Worm (Caenorhabditis elegans) whole organism, L3 larva: Measurements from ENCODE around the gene gst-39.

Source experiments
- R02D3.7 ChIP-seq: fragments of 150-350 bp; optimal IDR thresholded peaks from 2 replicates; lab custom pipeline; 2014; ENCODE audit warnings: missing biosample characterization, missing genetic modification characterization
- ZK546.5 ChIP-seq: sonication (generic microtip); optimal IDR thresholded peaks from 2 replicates; lab custom pipeline; 2017; ENCODE audit warnings: missing biosample characterization, missing genetic modification characterization
- ama-1 ChIP-seq: fragments of 150-350 bp; optimal IDR thresholded peaks from 2 replicates; lab custom pipeline; 2018
- ceh-16 ChIP-seq: sonication (generic microtip); optimal IDR thresholded peaks from 2 replicates; lab custom pipeline; 2017; ENCODE audit warnings: missing biosample characterization, missing genetic modification characterization
- ceh-28 ChIP-seq: fragments of 150-350 bp; optimal IDR thresholded peaks from 2 replicates; lab custom pipeline; 2014; ENCODE audit warnings: missing biosample characterization, missing genetic modification reagents, missing genetic modification characterization
- ceh-82 ChIP-seq: fragments of 150-350 bp; optimal IDR thresholded peaks from 2 replicates; lab custom pipeline; 2014; ENCODE audit warnings: missing biosample characterization, missing genetic modification characterization
- daf-12 ChIP-seq: fragments of 150-350 bp; optimal IDR thresholded peaks from 2 replicates; lab custom pipeline; 2014; ENCODE audit warnings: missing biosample characterization, missing genetic modification reagents, missing genetic modification characterization
- egl-27 ChIP-seq: sonication (generic microtip); optimal IDR thresholded peaks from 4 replicates; lab custom pipeline; 2017; ENCODE audit warnings: missing biosample characterization, missing genetic modification reagents, missing genetic modification characterization
- elt-1 ChIP-seq: fragments of 150-350 bp; optimal IDR thresholded peaks from 2 replicates; lab custom pipeline; 2014; ENCODE audit warnings: missing biosample characterization, missing genetic modification characterization
- elt-2 ChIP-seq: sonication (generic microtip); optimal IDR thresholded peaks from 2 replicates; lab custom pipeline; 2016; ENCODE audit warnings: missing genetic modification reagents, mild to moderate bottlenecking, missing genetic modification characterization, missing compliant biosample characterization
- elt-3 ChIP-seq, 3 experiments: fragments of 150-350 bp in 1 of 3; sonication (generic microtip) in 2 of 3; optimal IDR thresholded peaks; 2 replicates in 2 of 3; 4 replicates in 1 of 3; lab custom pipeline; 2014 to 2017; ENCODE audit warnings: missing biosample characterization in 3 of 3, missing genetic modification characterization in 3 of 3
- fkh-10 ChIP-seq: sonication (generic microtip); optimal IDR thresholded peaks from 2 replicates; lab custom pipeline; 2017; ENCODE audit warnings: missing biosample characterization, missing genetic modification reagents, missing genetic modification characterization
- fos-1 ChIP-seq: fragments of 150-350 bp; optimal IDR thresholded peaks from 2 replicates; lab custom pipeline; 2014; ENCODE audit warnings: missing biosample characterization, missing genetic modification characterization
- hmg-11 ChIP-seq: sonication (generic microtip); optimal IDR thresholded peaks from 2 replicates; lab custom pipeline; 2016; ENCODE audit warnings: missing genetic modification characterization, missing compliant biosample characterization
- jun-1 ChIP-seq: fragments of 150-350 bp; optimal IDR thresholded peaks from 2 replicates; lab custom pipeline; 2014; ENCODE audit warnings: missing biosample characterization, missing genetic modification reagents, missing genetic modification characterization
- lin-15B ChIP-seq: fragments of 150-350 bp; optimal IDR thresholded peaks from 2 replicates; lab custom pipeline; 2014; ENCODE audit warnings: missing biosample characterization, missing genetic modification characterization
- lin-39 ChIP-seq: fragments of 150-350 bp; optimal IDR thresholded peaks from 2 replicates; lab custom pipeline; 2018; ENCODE audit warnings: missing biosample characterization, missing genetic modification reagents, missing genetic modification characterization
- lsy-12 ChIP-seq: sonication (generic microtip); optimal IDR thresholded peaks from 2 replicates; lab custom pipeline; 2016; ENCODE audit warnings: mild to moderate bottlenecking, missing genetic modification characterization, missing compliant biosample characterization
- mdl-1 ChIP-seq: fragments of 150-350 bp; optimal IDR thresholded peaks from 2 replicates; lab custom pipeline; 2014; ENCODE audit warnings: missing biosample characterization, missing genetic modification characterization
- mml-1 ChIP-seq: fragments of 150-350 bp; sonication (generic microtip); optimal IDR thresholded peaks from 3 replicates; lab custom pipeline; 2014; ENCODE audit warnings: missing biosample characterization, missing genetic modification characterization
- nfya-1 ChIP-seq: sonication (generic microtip); optimal IDR thresholded peaks from 2 replicates; lab custom pipeline; 2017; ENCODE audit warnings: missing genetic modification characterization, mild to moderate bottlenecking, missing compliant biosample characterization, antibody characterized with exemption, moderate library complexity; ENCODE audit not compliant: insufficient read depth
- nhr-11 ChIP-seq: fragments of 150-350 bp; optimal IDR thresholded peaks from 2 replicates; lab custom pipeline; 2014; ENCODE audit warnings: missing biosample characterization, missing genetic modification characterization
- nhr-23 ChIP-seq: fragments of 150-350 bp; optimal IDR thresholded peaks from 2 replicates; lab custom pipeline; 2014; ENCODE audit warnings: missing biosample characterization, missing genetic modification reagents, missing genetic modification characterization
- nhr-237 ChIP-seq: fragments of 150-350 bp; optimal IDR thresholded peaks from 2 replicates; lab custom pipeline; 2014; ENCODE audit warnings: missing biosample characterization, missing genetic modification characterization
- nhr-25 ChIP-seq: sonication (generic microtip); optimal IDR thresholded peaks from 2 replicates; lab custom pipeline; 2017; ENCODE audit warnings: missing biosample characterization, missing genetic modification characterization
- nhr-43 ChIP-seq: sonication (generic microtip); optimal IDR thresholded peaks from 2 replicates; lab custom pipeline; 2016; ENCODE audit warnings: mild to moderate bottlenecking, missing genetic modification characterization, missing compliant biosample characterization; ENCODE audit not compliant: poor library complexity, severe bottlenecking
- nhr-67 ChIP-seq: fragments of 150-350 bp; optimal IDR thresholded peaks from 2 replicates; lab custom pipeline; 2014; ENCODE audit warnings: missing biosample characterization, missing genetic modification characterization
- pha-4 ChIP-seq: fragments of 150-350 bp; optimal IDR thresholded peaks from 2 replicates; lab custom pipeline; 2014; ENCODE audit warnings: missing biosample characterization, missing genetic modification reagents, missing genetic modification characterization
- ztf-11 ChIP-seq: fragments of 150-350 bp; optimal IDR thresholded peaks from 2 replicates; lab custom pipeline; 2014; ENCODE audit warnings: missing biosample characterization, missing genetic modification characterization
- ztf-4 ChIP-seq: fragments of 150-350 bp; optimal IDR thresholded peaks from 2 replicates; lab custom pipeline; 2014; ENCODE audit warnings: missing biosample characterization, missing genetic modification characterization

The gst-39 gene

DNA sequence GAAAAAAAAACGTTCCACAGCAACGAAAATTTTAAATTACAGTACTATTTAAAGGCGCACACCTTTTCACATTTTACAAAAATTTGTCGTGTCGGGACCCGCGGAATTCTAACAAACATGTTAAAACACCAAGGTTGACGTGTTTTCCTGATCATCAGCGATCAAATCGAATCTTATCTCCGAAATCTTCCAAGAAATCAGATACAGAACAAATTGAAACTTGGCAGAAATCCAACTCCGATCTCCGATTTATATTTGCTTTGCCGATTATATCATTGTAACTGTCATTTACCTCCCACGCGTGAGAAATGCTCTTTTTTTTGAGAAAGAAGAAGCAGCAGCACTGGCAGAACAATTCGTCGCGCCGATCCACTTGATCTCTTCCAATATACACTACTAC is 42.0 kb upstream of the gst-39 start:
- TF ChIP-seq ama-1 (lab: Kevin White, UChicago) (no peak), elt-1 (tag; lab: Kevin White, UChicago) (peak; percentile 96), nhr-11 (tag; lab: Kevin White, UChicago) (no peak), egl-27 (tag; lab: Kevin White, UChicago) (no peak), nhr-25 (tag; lab: Kevin White, UChicago) (no peak), nhr-23 (tag; lab: Kevin White, UChicago) (peak; percentile 45), lin-15B (no peak)
- TF ChIP-seq, all 47 proteins: peak for 2

DNA sequence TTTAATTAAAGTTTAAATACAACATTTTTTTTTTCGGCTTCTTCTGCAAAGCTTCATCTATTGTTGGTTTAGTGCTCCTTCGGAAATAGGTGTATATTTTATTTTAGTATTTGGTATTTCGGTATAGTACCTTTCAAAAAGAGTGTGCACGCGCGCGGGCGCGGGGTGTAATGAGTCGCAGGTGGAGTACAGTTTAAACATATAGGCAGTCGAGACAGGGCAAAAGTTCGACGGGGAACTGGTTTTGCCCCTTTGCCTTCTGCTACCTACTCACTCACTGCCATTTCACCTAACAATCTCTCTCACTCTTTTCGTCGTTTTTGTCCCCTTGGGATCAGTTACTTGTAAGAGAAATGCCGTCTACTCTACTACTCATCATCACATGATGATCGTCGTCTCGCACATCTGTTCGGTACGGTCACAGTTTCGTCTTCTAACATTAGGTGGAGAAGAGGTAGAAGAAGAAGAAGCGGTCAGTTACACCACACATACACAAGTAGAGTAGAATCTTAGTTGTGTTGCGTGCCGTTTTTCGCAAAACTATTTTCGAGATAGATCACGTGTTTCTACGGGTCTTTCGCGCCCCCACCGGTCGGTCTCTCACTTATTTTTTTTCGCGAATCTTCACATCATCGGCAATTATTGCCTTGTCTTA is 40.7 kb upstream of the gst-39 start:
- TF ChIP-seq pha-4 (tag; lab: Kevin White, UChicago) = peak; percentile 30
- TF ChIP-seq lin-39 (tag; lab: Kevin White, UChicago) = peak; percentile 2
- TF ChIP-seq ceh-28 (tag; lab: Kevin White, UChicago) = peak; percentile 10
- TF ChIP-seq jun-1 (tag; lab: Kevin White, UChicago) = peak; percentile 1
- TF ChIP-seq ceh-82 (tag; lab: Kevin White, UChicago) = no peak
- no peak for TF ChIP-seq nhr-11 (tag; lab: Kevin White, UChicago)
- peak; percentile 17 for TF ChIP-seq ama-1 (lab: Kevin White, UChicago)
- TF ChIP-seq nhr-23 (tag; lab: Kevin White, UChicago) = peak; percentile 32
- no peak for TF ChIP-seq mml-1
- peak; percentile 8 for TF ChIP-seq nfya-1 (tag; lab: Kevin White, UChicago)
- TF ChIP-seq nhr-25 (tag; lab: Kevin White, UChicago) = peak; percentile 82
- TF ChIP-seq hmg-11 (tag; lab: Kevin White, UChicago) = peak; percentile 21
- TF ChIP-seq ceh-16 (tag; lab: Kevin White, UChicago) = no peak

DNA sequence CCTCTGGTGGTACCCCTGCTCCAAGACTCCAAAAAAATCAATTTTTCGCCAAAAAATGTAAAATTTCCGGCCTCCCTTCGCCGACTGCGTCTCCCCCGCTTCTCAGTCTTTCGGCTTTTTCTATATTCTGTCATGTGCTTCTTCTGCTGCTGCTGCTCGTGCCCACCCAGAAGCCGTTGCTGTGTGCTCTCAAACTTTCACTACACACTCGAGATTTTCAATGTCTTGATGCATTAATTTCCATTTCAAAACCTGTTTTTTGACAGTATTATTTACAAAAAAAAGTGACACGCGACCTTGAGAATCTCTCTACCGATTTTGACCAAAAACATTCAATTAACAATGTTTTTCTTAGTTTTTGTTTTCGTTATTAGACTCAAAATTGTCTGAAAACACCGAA is 37.6 kb upstream of the gst-39 start:
- TF ChIP-seq R02D3.7 (tag; lab: Kevin White, UChicago) = no peak
- TF ChIP-seq lin-39 (tag; lab: Kevin White, UChicago) = peak; percentile 40
- peak; percentile 36 for TF ChIP-seq nhr-25 (tag; lab: Kevin White, UChicago)
- TF ChIP-seq nfya-1 (tag; lab: Kevin White, UChicago) = peak; percentile 44

DNA sequence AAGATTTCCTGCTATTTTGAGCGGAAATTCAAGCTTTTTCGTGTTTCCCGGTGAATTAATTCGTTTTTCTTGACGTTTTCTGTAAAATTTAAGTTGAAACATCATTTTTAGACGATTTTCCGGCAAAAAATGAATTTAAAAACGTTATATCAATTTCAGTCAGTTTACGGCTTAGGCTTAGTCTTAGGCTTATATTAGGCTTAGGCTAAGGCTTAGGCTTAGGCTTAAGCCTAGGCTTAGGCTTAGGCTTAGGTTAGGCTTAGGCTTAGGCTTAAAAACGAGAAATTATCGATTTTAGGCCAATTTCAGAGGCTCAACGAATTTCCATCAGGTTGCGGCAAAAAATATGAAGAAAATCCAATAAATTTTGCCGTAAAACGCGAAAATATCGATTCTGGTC is 37.2 kb upstream of the gst-39 start:
- TF ChIP-seq nhr-43 (tag; lab: Kevin White, UChicago) (no peak), lsy-12 (no peak), daf-12 (tag; lab: Kevin White, UChicago) (no peak), nfya-1 (tag; lab: Kevin White, UChicago) (no peak)

DNA sequence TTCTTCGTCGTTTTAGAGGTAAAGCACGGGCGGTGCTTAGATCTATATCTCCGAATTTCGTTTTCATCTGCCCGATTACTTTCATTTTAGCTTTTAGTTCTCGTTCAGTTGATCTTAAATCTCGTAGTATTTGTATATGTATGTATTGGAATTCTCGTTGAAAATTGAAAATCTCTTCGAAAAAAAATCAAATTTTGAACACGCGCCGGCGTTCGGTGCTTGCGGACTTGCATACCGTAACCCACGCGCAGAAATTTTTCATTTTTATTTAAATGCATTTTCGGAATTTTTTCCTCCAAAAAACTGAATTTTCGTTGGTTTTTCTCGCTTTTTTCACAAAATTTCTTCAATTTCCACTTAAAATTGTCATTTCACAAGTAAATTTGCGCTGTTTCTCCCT is 36.4 kb upstream of the gst-39 start:
- no peak for TF ChIP-seq ztf-11
- TF ChIP-seq nfya-1 (tag; lab: Kevin White, UChicago) = no peak
- peak; percentile 20 for TF ChIP-seq nhr-25 (tag; lab: Kevin White, UChicago)
- no peak for TF ChIP-seq elt-1 (tag; lab: Kevin White, UChicago)

DNA sequence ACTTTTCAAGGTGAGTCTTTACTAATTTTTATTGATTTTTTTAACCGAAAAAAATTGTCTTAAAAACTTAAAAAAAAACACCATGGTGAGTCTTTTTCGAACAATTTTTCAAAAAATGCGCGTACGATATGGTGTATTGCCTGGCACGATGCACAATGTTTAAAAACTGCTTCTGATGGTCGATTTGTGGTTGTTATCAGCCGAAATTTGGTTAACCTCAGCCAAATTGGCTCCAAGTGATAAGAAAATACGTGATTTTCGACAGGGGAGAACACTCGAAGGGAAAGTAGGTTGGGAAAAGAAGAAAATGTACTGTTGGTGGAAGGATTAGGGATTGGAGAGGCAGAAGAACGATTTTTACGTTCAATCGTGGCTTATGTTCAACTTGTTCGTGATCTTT is 35.8 kb upstream of the gst-39 start:
- peak; percentile 67 for TF ChIP-seq elt-2
- no peak for TF ChIP-seq fos-1 (tag; lab: Kevin White, UChicago)
- TF ChIP-seq pha-4 (tag; lab: Kevin White, UChicago) = peak; percentile 40
- peak; percentile 42 for TF ChIP-seq ama-1 (lab: Kevin White, UChicago)
- TF ChIP-seq nhr-67 = no peak
- TF ChIP-seq, all 47 proteins: peak for 3

DNA sequence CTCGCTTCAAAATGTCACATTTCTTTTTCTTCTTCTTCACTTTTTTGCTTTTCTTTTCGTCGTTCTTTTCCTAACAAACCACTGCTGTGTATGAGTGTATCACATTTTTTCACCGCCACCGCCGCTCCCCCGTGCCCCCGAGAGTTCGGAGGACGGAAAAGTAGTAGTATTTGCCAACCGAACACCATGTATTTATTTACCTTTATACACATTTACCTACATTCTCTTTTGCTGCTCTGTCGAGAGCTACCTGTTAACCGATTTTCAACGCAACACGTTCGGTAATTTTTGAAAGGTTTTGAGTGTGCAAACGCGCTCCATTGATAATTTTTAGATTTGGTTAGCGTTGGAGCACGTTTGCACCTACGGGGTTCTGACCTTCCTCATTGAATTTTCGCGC is 34.5 kb upstream of the gst-39 start:
- TF ChIP-seq nhr-237 (tag; lab: Kevin White, UChicago) (no peak), pha-4 (tag; lab: Kevin White, UChicago) (peak; percentile 69)

DNA sequence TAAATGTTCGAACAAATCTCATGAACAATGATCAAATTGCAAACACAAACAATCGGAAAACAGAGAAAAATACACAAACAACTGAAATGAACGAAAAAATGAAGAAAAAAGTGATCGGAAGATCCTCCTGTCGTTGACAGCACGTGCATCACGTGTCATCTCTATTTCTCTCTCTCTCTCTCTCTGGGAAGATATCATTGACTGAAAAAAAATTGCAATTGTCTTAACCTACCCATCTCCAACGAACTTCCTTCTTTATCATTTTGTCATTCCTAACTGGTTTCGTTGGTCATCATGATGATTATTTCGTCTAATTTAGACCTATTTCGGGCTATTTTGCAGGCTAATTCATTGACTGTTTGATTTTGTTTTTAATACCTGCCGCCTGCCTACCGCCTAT is 33.6 kb upstream of the gst-39 start:
- TF ChIP-seq egl-27 (tag; lab: Kevin White, UChicago) (peak; percentile 25), nfya-1 (tag; lab: Kevin White, UChicago) (peak; percentile 30), pha-4 (tag; lab: Kevin White, UChicago) (peak; percentile 12), mdl-1 (peak; percentile 27), elt-3 (tag; optimal IDR thresholded peaks at IDR 0.05; lab: Kevin White, UChicago) (no peak), nhr-25 (tag; lab: Kevin White, UChicago) (peak; percentile 77), lin-39 (tag; lab: Kevin White, UChicago) (peak; percentile 15), R02D3.7 (tag; lab: Kevin White, UChicago) (no peak), nhr-43 (tag; lab: Kevin White, UChicago) (peak; percentile 38), nhr-237 (tag; lab: Kevin White, UChicago) (no peak), fkh-10 (GFP tag; lab: Kevin White, UChicago) (no peak), nhr-23 (tag; lab: Kevin White, UChicago) (peak; percentile 65), nhr-11 (tag; lab: Kevin White, UChicago) (no peak), ztf-4 (tag; lab: Kevin White, UChicago) (peak; percentile 42), jun-1 (tag; lab: Kevin White, UChicago) (peak; percentile 18), mml-1 (peak; percentile 8), ZK546.5 (tag; lab: Kevin White, UChicago) (no peak)
